Worm (Caenorhabditis elegans): ENCODE measurements around the gene B0554.5.

DNA sequence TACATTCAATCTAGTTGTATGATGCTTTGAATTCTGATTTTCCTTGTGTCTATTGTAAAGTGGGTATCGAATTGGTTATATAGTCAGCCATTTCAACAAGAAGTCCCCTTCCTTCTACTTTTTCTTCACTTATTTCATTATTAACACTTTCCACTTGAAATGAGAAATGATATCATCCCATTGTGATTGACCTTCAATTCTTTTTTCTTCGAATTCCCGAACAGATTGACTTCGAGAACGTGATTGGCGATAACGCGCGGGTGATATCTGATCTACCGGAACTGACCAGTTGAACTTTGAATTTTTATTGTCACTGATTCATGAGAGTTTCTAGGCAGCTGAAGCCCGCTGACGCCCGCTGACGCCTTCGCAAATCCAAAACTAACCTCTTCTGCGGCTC is 46.0 kb upstream of the B0554.5 start:
- no peak for TF ChIP-seq unc-62 (GFP tag; optimal IDR thresholded peaks at IDR 0.05)
- TF ChIP-seq F57C9.4 (tag; optimal IDR thresholded peaks at IDR 0.05), result no peak
- no peak for TF ChIP-seq nfya-1 (tag; optimal IDR thresholded peaks at IDR 0.05; ENCODE audit: borderline replicate concordance, insufficient read depth)
- no peak for TF ChIP-seq Y67H2A.10 (GFP tag; conservative IDR thresholded peaks at IDR 0.05)
